Worm (Caenorhabditis elegans) whole organism, midembryonic: ENCODE results near the gene ZK616.2.

Experiments
- T22C8.4 ChIP-seq: fragments of 200-800 bp; sonication (Bioruptor generic); IDR thresholded peaks from 2 replicates; pipeline ENCODE4 v1.3.6; 2022; ENCODE audit warnings: missing genetic modification characterization, missing compliant biosample characterization
- cog-1 ChIP-seq: sonication (generic microtip); optimal IDR thresholded peaks from 2 replicates; lab custom pipeline; 2016; ENCODE audit warnings: missing genetic modification characterization, missing compliant biosample characterization
- klf-2 ChIP-seq: fragments of 200-800 bp; sonication (Bioruptor generic); conservative IDR thresholded peaks from 2 replicates; pipeline ENCODE4 v1.3.6; 2022; ENCODE audit warnings: missing genetic modification reagents, missing genetic modification characterization, missing compliant biosample characterization
- med-1 ChIP-seq: sonication (generic microtip); optimal IDR thresholded peaks from 2 replicates; lab custom pipeline; 2017; ENCODE audit warnings: missing genetic modification characterization, mild to moderate bottlenecking, missing compliant biosample characterization, antibody characterized with exemption, missing genetic modification reagents; ENCODE audit not compliant: insufficient read depth
- ref-1 ChIP-seq: fragments of 200-800 bp; sonication (Bioruptor generic); conservative IDR thresholded peaks from 2 replicates; pipeline ENCODE4 v1.3.6; 2022; ENCODE audit warnings: missing genetic modification reagents, missing genetic modification characterization, missing compliant biosample characterization
- tab-1 ChIP-seq: fragments of 200-800 bp; sonication (Bioruptor generic); IDR thresholded peaks from 2 replicates; pipeline ENCODE4 v1.3.6; 2022; ENCODE audit warnings: missing genetic modification characterization, missing compliant biosample characterization
- ztf-23 ChIP-seq: fragments of 200-800 bp; sonication (Bioruptor generic); IDR thresholded peaks from 2 replicates; pipeline ENCODE4 v1.3.6; 2022; ENCODE audit warnings: missing genetic modification reagents, missing genetic modification characterization, missing compliant biosample characterization
- ztf-29 ChIP-seq: fragments of 200-800 bp; sonication (Bioruptor generic); IDR thresholded peaks from 2 replicates; pipeline ENCODE4 v1.3.6; 2022; ENCODE audit warnings: missing genetic modification reagents, missing genetic modification characterization, missing compliant biosample characterization

DNA sequence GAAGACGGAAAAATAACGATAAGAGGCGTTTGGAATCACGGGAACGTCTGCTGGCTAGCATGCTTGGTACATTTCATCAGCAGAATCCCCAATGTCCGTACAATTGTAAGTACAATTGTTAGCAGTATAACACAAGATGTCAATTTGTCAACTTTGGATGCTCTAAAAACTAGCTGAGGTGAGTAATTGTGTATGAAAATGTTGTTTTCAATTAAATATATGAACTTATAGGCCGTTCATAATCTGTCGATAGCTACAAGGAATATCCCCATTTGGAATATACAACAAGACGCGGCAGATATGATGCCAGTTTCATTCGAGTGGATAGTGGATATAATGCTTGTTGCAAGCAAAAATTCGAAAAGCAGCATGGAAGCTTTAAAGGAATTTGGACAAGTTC, 12.6 kb upstream of the ZK616.2 start, which contains the start of gene F41H10.12:
- TF ChIP-seq ztf-29 (GFP tag; lab: Robert Waterston, UW): no peak
- no peak for TF ChIP-seq ref-1
- no peak for TF ChIP-seq klf-2 (GFP tag; lab: Robert Waterston, UW)
- no peak for TF ChIP-seq T22C8.4 (GFP tag; lab: Robert Waterston, UW)
- TF ChIP-seq tab-1 (GFP tag; lab: Robert Waterston, UW): no peak
- no peak for TF ChIP-seq cog-1 (tag; lab: Kevin White, UChicago)
- no peak for TF ChIP-seq ztf-23 (GFP tag; lab: Robert Waterston, UW)
- TF ChIP-seq med-1 (GFP tag; lab: Kevin White, UChicago): no peak
